Worm (Caenorhabditis elegans) whole organism, midembryonic: Measurements from ENCODE around the gene hlh-26.

Experiments used
- T22C8.4 ChIP-seq: fragments of 200-800 bp; sonication (Bioruptor generic); IDR thresholded peaks from 2 replicates; pipeline ENCODE4 v1.3.6; 2022; ENCODE audit warnings: missing genetic modification characterization, missing compliant biosample characterization
- cog-1 ChIP-seq: sonication (generic microtip); optimal IDR thresholded peaks from 2 replicates; lab custom pipeline; 2016; ENCODE audit warnings: missing genetic modification characterization, missing compliant biosample characterization
- flt-1 ChIP-seq: fragments of 200-800 bp; sonication (Bioruptor generic); IDR thresholded peaks from 2 replicates; pipeline ENCODE4 v1.3.6; 2022; ENCODE audit warnings: missing genetic modification characterization, missing compliant biosample characterization
- klf-2 ChIP-seq: fragments of 200-800 bp; sonication (Bioruptor generic); conservative IDR thresholded peaks from 2 replicates; pipeline ENCODE4 v1.3.6; 2022; ENCODE audit warnings: missing genetic modification reagents, missing genetic modification characterization, missing compliant biosample characterization
- med-1 ChIP-seq: sonication (generic microtip); optimal IDR thresholded peaks from 2 replicates; lab custom pipeline; 2017; ENCODE audit warnings: missing genetic modification characterization, mild to moderate bottlenecking, missing compliant biosample characterization, antibody characterized with exemption, missing genetic modification reagents; ENCODE audit not compliant: insufficient read depth
- ref-1 ChIP-seq: fragments of 200-800 bp; sonication (Bioruptor generic); conservative IDR thresholded peaks from 2 replicates; pipeline ENCODE4 v1.3.6; 2022; ENCODE audit warnings: missing genetic modification reagents, missing genetic modification characterization, missing compliant biosample characterization
- tab-1 ChIP-seq: fragments of 200-800 bp; sonication (Bioruptor generic); IDR thresholded peaks from 2 replicates; pipeline ENCODE4 v1.3.6; 2022; ENCODE audit warnings: missing genetic modification characterization, missing compliant biosample characterization
- ztf-23 ChIP-seq: fragments of 200-800 bp; sonication (Bioruptor generic); IDR thresholded peaks from 2 replicates; pipeline ENCODE4 v1.3.6; 2022; ENCODE audit warnings: missing genetic modification reagents, missing genetic modification characterization, missing compliant biosample characterization
- ztf-29 ChIP-seq: fragments of 200-800 bp; sonication (Bioruptor generic); IDR thresholded peaks from 2 replicates; pipeline ENCODE4 v1.3.6; 2022; ENCODE audit warnings: missing genetic modification reagents, missing genetic modification characterization, missing compliant biosample characterization

hlh-26 gene

ce11 chrII:5533642-5534041 lies at the start of gene hlh-26:
Gene hlh-26 (minus strand): TSS chrII:5533742.
- no peak for TF ChIP-seq ztf-23
- TF ChIP-seq med-1 (GFP tag; lab: Kevin White, UChicago) = no peak
- TF ChIP-seq ztf-29 = no peak
- no peak for TF ChIP-seq ref-1 (GFP tag; lab: Robert Waterston, UW)
- TF ChIP-seq klf-2 = no peak
- TF ChIP-seq tab-1 (GFP tag; lab: Robert Waterston, UW) = no peak
- no peak for TF ChIP-seq cog-1 (tag; lab: Kevin White, UChicago)
- TF ChIP-seq T22C8.4 = no peak
- no peak for TF ChIP-seq flt-1 (GFP tag; lab: Robert Waterston, UW)

- TF ChIP-seq tab-1 (GFP tag; lab: Robert Waterston, UW) (no peak), ztf-29 (no peak), flt-1 (GFP tag; lab: Robert Waterston, UW) (no peak), ref-1 (GFP tag; lab: Robert Waterston, UW) (no peak), T22C8.4 (no peak), med-1 (GFP tag; lab: Kevin White, UChicago) (no peak), ztf-23 (no peak)
These were observed 48.8 kb upstream of the hlh-26 start, which contains the start of gene T25E4.2 for ce11 chrII:5582309-5582708. Gene T25E4.2 (minus strand): TSS chrII:5582409.

DNA sequence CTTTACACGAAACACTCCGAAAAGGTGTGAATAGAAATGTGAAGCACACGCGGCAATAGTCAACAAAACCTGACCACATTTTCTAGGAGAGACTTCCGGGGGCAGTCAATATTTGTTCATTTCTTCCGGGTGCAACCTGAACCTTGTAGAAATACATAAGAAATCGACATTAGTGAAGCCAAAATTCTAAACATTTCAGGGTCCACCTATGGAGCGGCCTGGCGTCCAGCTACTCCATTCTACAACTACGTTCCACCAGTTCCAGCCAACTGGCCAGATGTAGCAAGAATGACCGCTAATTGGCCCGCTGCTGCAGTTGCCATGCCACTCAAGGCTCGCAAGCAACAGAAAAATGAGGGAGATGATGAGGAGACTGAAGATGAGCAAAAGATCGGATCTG lies 45.7 kb upstream of the hlh-26 start:
- TF ChIP-seq med-1 (GFP tag; lab: Kevin White, UChicago) (no peak), tab-1 (GFP tag; lab: Robert Waterston, UW) (no peak), T22C8.4 (no peak), ztf-23 (no peak), ztf-29 (no peak), cog-1 (tag; lab: Kevin White, UChicago) (no peak), klf-2 (no peak), ref-1 (GFP tag; lab: Robert Waterston, UW) (no peak), flt-1 (GFP tag; lab: Robert Waterston, UW) (no peak)

DNA sequence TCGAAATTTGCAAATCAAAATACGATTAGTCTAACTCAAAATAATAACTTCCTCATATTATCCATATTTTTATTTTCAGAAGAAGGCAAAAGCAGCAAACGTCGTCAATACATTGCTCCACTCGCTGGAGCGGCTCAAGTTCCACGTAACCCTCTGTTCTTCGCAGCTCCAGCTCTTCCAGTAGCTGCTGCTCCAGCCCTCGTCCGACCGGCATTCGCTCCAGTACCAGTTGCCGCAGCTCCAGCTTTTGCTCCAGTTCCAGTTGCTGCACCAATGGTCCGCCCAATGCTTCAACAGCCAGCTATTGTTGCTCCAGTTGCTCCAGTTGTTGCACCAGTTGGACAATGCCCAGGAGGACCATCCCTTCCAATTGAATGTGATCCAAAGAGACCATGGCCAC lies 45.2 kb upstream of the hlh-26 start:
- no peak for TF ChIP-seq ztf-23

DNA sequence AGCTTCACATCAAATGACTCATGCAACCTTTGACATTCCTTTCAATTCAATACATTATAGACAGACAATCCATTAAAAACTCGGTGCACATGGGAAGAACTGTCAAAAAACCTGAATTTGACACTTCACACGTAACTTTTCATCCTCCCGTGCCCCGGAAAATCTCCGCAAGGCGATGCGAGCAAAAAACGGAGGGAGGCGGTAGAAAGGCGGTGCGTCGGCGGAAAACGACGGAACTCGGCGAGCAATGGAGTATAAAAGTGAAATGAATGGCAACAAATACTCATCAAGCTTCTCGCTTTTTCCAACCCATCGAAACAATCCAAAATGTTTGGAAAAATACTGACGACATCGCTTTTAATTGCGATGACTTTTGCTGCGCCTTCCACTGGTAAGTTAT lies 44.5 kb upstream of the hlh-26 start, which contains the start of gene T25E4.1:
TSS of gene T25E4.1 (plus strand) at position 301 of the 400 bp plus-strand sequence.
- TF ChIP-seq med-1 (GFP tag; lab: Kevin White, UChicago) (no peak), cog-1 (tag; lab: Kevin White, UChicago) (no peak), ztf-29 (no peak), T22C8.4 (no peak), ref-1 (GFP tag; lab: Robert Waterston, UW) (no peak), flt-1 (GFP tag; lab: Robert Waterston, UW) (no peak), ztf-23 (no peak), klf-2 (no peak), tab-1 (GFP tag; lab: Robert Waterston, UW) (no peak)

DNA sequence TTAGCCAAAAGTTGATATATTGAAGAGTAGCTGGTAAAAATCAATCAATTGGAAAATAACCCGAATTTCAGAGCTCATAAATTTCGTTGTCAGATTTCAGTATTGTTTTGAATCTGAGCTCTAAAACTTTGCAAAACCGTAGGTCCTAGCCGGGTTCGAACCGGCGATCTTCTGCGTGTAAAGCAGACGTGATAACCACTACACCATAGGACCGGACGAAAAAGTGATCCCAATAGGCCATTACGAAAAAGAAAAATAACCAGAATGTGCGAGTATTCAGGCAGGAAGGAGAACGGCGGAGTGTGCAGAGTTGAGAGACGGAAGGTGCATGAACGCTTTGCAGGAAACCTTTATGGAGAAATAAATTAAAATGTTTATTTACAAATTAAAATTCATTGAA lies 43.5 kb upstream of the hlh-26 start:
- TF ChIP-seq tab-1 (GFP tag; lab: Robert Waterston, UW) = peak; percentile 78
- peak; percentile 73 for TF ChIP-seq ztf-23
- TF ChIP-seq T22C8.4 = peak; percentile 49; the same call in 1 of the 2 replicates
- TF ChIP-seq ref-1 (GFP tag; lab: Robert Waterston, UW) = no peak
- TF ChIP-seq ztf-29 = no peak
- 0 out of 2 replicates have a peak, but pooled peaks have one; percentile 22 for TF ChIP-seq klf-2
- peak; percentile 87 for TF ChIP-seq flt-1 (GFP tag; lab: Robert Waterston, UW)

ce11 chrII:5574925-5575324 lies 41.4 kb upstream of the hlh-26 start:
- no peak for TF ChIP-seq ztf-29
- TF ChIP-seq ztf-23 = no peak
- no peak for TF ChIP-seq med-1 (GFP tag; lab: Kevin White, UChicago)
- no peak for TF ChIP-seq cog-1 (tag; lab: Kevin White, UChicago)
- no peak for TF ChIP-seq ref-1 (GFP tag; lab: Robert Waterston, UW)
- TF ChIP-seq T22C8.4 = no peak
- no peak for TF ChIP-seq flt-1 (GFP tag; lab: Robert Waterston, UW)
- no peak for TF ChIP-seq klf-2
- no peak for TF ChIP-seq tab-1 (GFP tag; lab: Robert Waterston, UW)

ce11 chrII:5572082-5572746 lies 38.7 kb upstream of the hlh-26 start:
- no peak for TF ChIP-seq klf-2
- TF ChIP-seq ztf-29 = no peak
- TF ChIP-seq flt-1 (GFP tag; lab: Robert Waterston, UW) = no peak
- TF ChIP-seq tab-1 (GFP tag; lab: Robert Waterston, UW) = no peak
- TF ChIP-seq T22C8.4 = no peak
- TF ChIP-seq med-1 (GFP tag; lab: Kevin White, UChicago) = no peak
- no peak for TF ChIP-seq ztf-23
- no peak for TF ChIP-seq cog-1 (tag; lab: Kevin White, UChicago)
- no peak for TF ChIP-seq ref-1 (GFP tag; lab: Robert Waterston, UW)

- no peak for TF ChIP-seq med-1 (GFP tag; lab: Kevin White, UChicago)
- TF ChIP-seq klf-2 = no peak
- TF ChIP-seq T22C8.4 = no peak
- no peak for TF ChIP-seq cog-1 (tag; lab: Kevin White, UChicago)
- TF ChIP-seq ztf-23 = no peak
- no peak for TF ChIP-seq flt-1 (GFP tag; lab: Robert Waterston, UW)
- TF ChIP-seq ztf-29 = no peak
- TF ChIP-seq ref-1 (GFP tag; lab: Robert Waterston, UW) = no peak
- no peak for TF ChIP-seq tab-1 (GFP tag; lab: Robert Waterston, UW)
These were observed 36.7 kb upstream of the hlh-26 start, which contains the start of the genes C17C3.1 and C17C3.15 for ce11 chrII:5570272-5570671. Gene C17C3.1 (plus strand): TSS chrII:5570572. Gene C17C3.15 (plus strand): TSS chrII:5570654.

DNA sequence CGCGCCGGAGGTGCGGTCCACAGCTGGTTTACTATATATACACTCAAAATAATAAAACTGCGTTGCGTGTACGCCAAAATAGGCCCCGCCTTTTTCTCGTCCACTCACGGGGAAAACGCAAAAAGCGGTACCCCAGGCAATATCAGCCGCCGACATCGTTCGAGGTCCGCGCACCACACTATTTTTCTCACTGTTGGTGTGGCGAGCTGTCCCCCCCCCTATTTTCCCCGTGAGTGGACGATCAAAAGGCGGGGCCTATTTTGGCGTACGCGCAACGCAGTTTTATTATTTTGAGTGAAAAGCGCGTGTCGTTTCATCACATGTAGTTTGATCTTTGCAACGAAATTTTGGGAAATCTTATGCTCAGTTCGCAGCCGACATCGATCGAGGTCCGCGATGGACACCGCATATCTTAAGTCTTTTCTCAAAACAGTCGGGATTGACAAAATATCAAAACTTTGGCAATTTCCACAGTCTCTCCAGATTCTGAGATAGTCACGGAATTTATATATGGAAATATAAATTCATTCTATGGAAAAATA lies 31.6 kb upstream of the hlh-26 start:
- TF ChIP-seq cog-1 (tag; lab: Kevin White, UChicago) (no peak), flt-1 (GFP tag; lab: Robert Waterston, UW) (0 out of 2 replicates have a peak, but pooled peaks have one; percentile 45), ztf-29 (no peak)
